Fruit fly (Drosophila melanogaster): ENCODE results near the gene MsrA.

- TF ChIP-seq Rel (GFP tag; optimal IDR thresholded peaks at IDR 0.05), result peak; percentile 52
- peak; percentile 95 for TF ChIP-seq Rel (tag; optimal IDR thresholded peaks at IDR 0.05)
- TF ChIP-seq lola (GFP tag; optimal IDR thresholded peaks at IDR 0.05), result no peak
- no peak for TF ChIP-seq Vsx2 (GFP tag; optimal IDR thresholded peaks at IDR 0.05; ENCODE audit: partially characterized antibody)
- no peak for TF ChIP-seq pan (optimal IDR thresholded peaks at IDR 0.05)
- TF ChIP-seq CG32264 (GFP tag; optimal IDR thresholded peaks at IDR 0.05), result no peak
- TF ChIP-seq Hnf4 (GFP tag; optimal IDR thresholded peaks at IDR 0.05), result no peak
These were observed 36.4 kb downstream of the MsrA start for dm6 chr3L:15547187-15547790.

All from whole organism, wandering third instar larva.